Fruit fly (Drosophila melanogaster) whole organism, pupa: ENCODE measurements around the gene CG10116.

Source experiments
- CG10348 ChIP-seq: fragments of 200-800 bp; sonication (Bioruptor generic); IDR thresholded peaks from 2 replicates; pipeline ENCODE4 v1.3.6; 2022; ENCODE audit warnings: missing biosample characterization, missing genetic modification characterization
- CG12605 ChIP-seq: fragments of 200-800 bp; sonication (Bioruptor generic); IDR thresholded peaks from 2 replicates; pipeline ENCODE4 v1.3.6; 2022; ENCODE audit warnings: missing biosample characterization, missing genetic modification characterization
- CG13204 ChIP-seq: fragments of 200-800 bp; sonication (Bioruptor generic); optimal IDR thresholded peaks from 2 replicates; lab custom pipeline; 2018; ENCODE audit warnings: missing biosample characterization, mild to moderate bottlenecking, missing genetic modification characterization, moderate library complexity
- CG14655 ChIP-seq: fragments of 200-800 bp; sonication (Bioruptor generic); optimal IDR thresholded peaks from 3 replicates; lab custom pipeline; 2017; ENCODE audit warnings: mild to moderate bottlenecking, missing biosample characterization, missing genetic modification reagents, missing genetic modification characterization
- CG15710 ChIP-seq: fragments of 200-800 bp; sonication (Bioruptor generic); optimal IDR thresholded peaks from 2 replicates; lab custom pipeline; 2018; ENCODE audit warnings: missing biosample characterization, mild to moderate bottlenecking, missing genetic modification characterization, moderate library complexity
- CG17806 ChIP-seq: fragments of 200-800 bp; sonication (Bioruptor generic); optimal IDR thresholded peaks from 2 replicates; lab custom pipeline; 2018; ENCODE audit warnings: missing biosample characterization, mild to moderate bottlenecking, missing genetic modification characterization, moderate library complexity
- CG32121 ChIP-seq: fragments of 200-800 bp; sonication (Bioruptor generic); IDR thresholded peaks from 2 replicates; pipeline ENCODE4 v1.3.6; 2022; ENCODE audit warnings: missing biosample characterization, missing genetic modification characterization
- CG34367 ChIP-seq: fragments of 200-800 bp; sonication (Bioruptor generic); optimal IDR thresholded peaks from 2 replicates; lab custom pipeline; 2018; ENCODE audit warnings: missing biosample characterization, mild to moderate bottlenecking, missing genetic modification characterization
- CG4496 ChIP-seq: fragments of 200-800 bp; sonication (Bioruptor generic); IDR thresholded peaks from 3 replicates; pipeline ENCODE4 v1.3.6; 2022; ENCODE audit warnings: missing biosample characterization, missing genetic modification characterization
- CG8159 ChIP-seq: fragments of 200-800 bp; sonication (Bioruptor generic); optimal IDR thresholded peaks from 3 replicates; lab custom pipeline; 2018; ENCODE audit warnings: missing biosample characterization, mild to moderate bottlenecking, missing genetic modification characterization, moderate library complexity
- CG8301 ChIP-seq: fragments of 200-800 bp; sonication (Bioruptor generic); optimal IDR thresholded peaks from 2 replicates; lab custom pipeline; 2018; ENCODE audit warnings: missing biosample characterization, mild to moderate bottlenecking, missing genetic modification characterization
- CG9948 ChIP-seq: fragments of 200-800 bp; sonication (Bioruptor generic); optimal IDR thresholded peaks from 2 replicates; lab custom pipeline; 2018; ENCODE audit warnings: missing biosample characterization, mild to moderate bottlenecking, missing genetic modification characterization, moderate library complexity
- D1 ChIP-seq: fragments of 200-800 bp; sonication (Bioruptor generic); optimal IDR thresholded peaks from 2 replicates; lab custom pipeline; 2018; ENCODE audit warnings: missing biosample characterization, mild to moderate bottlenecking, missing genetic modification characterization, moderate library complexity
- EcR ChIP-seq: fragments of 200-800 bp; sonication (Bioruptor generic); optimal IDR thresholded peaks from 3 replicates; lab custom pipeline; 2019; ENCODE audit warnings: missing biosample characterization, missing genetic modification characterization, mild to moderate bottlenecking, moderate library complexity, missing genetic modification reagents
- Ets98B ChIP-seq: fragments of 200-800 bp; sonication (Bioruptor generic); IDR thresholded peaks from 2 replicates; pipeline ENCODE4 v1.3.6; 2022; ENCODE audit warnings: missing biosample characterization, missing genetic modification characterization
- Pif1A ChIP-seq: fragments of 200-800 bp; sonication (Bioruptor generic); optimal IDR thresholded peaks from 3 replicates; lab custom pipeline; 2016; ENCODE audit warnings: missing biosample characterization, missing genetic modification characterization
- Pif1B ChIP-seq: fragments of 200-800 bp; sonication (Bioruptor generic); optimal IDR thresholded peaks from 3 replicates; lab custom pipeline; 2016; ENCODE audit warnings: missing biosample characterization, missing genetic modification characterization
- Snoo ChIP-seq: fragments of 200-800 bp; sonication (Bioruptor generic); optimal IDR thresholded peaks from 3 replicates; lab custom pipeline; 2017; ENCODE audit warnings: missing biosample characterization, mild to moderate bottlenecking, missing genetic modification characterization, inconsistent platforms
- fd96Ca ChIP-seq: fragments of 200-800 bp; sonication (Bioruptor generic); IDR thresholded peaks from 3 replicates; pipeline ENCODE4 v1.3.6; 2022; ENCODE audit warnings: missing biosample characterization, missing genetic modification characterization
- gl ChIP-seq: fragments of 200-800 bp; sonication (Bioruptor generic); optimal IDR thresholded peaks from 2 replicates; lab custom pipeline; 2018; ENCODE audit warnings: missing biosample characterization, mild to moderate bottlenecking, missing genetic modification characterization
- rn ChIP-seq: fragments of 200-800 bp; sonication (Bioruptor generic); IDR thresholded peaks from 2 replicates; pipeline ENCODE4 v1.3.6; 2022; ENCODE audit warnings: missing biosample characterization, missing genetic modification characterization

Gene CG10116

DNA sequence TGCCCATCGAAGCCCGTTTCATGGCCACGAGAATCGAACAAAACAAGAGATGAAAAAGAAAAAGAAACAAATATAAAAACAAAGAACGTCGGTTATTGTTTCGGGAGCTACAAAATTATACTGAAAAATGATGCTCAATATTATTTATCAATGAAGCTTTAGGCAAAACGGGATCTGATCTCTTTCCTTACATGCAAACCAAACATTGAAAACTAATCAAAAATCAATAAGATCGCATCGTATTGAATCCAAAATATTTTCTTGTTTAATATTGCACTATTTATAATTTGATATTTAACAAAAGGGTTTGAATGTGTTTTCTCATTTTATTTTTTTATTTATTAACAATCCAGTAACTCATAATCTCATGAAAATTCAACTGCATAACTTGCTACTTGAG lies 31.5 kb downstream of the CG10116 start, which contains the start of gene CG14106:
CG14106 (minus strand) TSS at position 101 of the 400 bp plus-strand sequence.
- no peak for TF ChIP-seq CG10348 (GFP tag; lab: Robert Waterston, UW)
- no peak for TF ChIP-seq CG34367 (tag; lab: Kevin White, UChicago)
- no peak for TF ChIP-seq CG12605
- no peak for TF ChIP-seq Pif1A (GFP tag; lab: Kevin White, UChicago)
- TF ChIP-seq fd96Ca (GFP tag; lab: Robert Waterston, UW) = no peak
- TF ChIP-seq rn = no peak
- TF ChIP-seq CG13204 = no peak
- no peak for TF ChIP-seq CG15710
- TF ChIP-seq CG9948 (tag; lab: Kevin White, UChicago) = no peak
- TF ChIP-seq CG4496 (GFP tag; lab: Robert Waterston, UW) = no peak
- TF ChIP-seq Pif1B = no peak
- no peak for TF ChIP-seq D1 (tag; lab: Kevin White, UChicago)

DNA sequence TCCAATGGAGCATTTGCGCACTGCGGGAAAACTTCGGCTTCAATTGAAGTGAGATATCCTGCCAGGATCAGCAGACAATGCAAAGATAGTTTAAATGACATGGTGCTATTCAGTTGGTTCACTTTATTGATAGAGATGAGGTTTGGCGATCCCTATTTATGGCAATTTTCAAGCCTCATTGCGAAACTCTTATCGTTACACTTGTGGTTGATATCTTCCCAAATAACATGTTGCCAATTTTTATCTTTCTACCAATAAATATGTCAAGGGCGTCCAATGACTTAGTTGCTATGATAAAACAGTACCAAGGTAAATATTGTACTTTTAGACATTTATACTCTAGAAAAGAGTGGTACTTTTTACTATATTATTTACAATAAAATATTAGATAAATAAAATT lies 33.0 kb downstream of the CG10116 start, which contains the start of gene CG33263:
CG33263 (minus strand) TSS at position 101 of the 400 bp plus-strand sequence.
- TF ChIP-seq CG15710 = no peak
- TF ChIP-seq gl = no peak
- TF ChIP-seq Ets98B (GFP tag; lab: Robert Waterston, UW) = no peak
- TF ChIP-seq CG17806 (tag; lab: Kevin White, UChicago) = no peak
- TF ChIP-seq fd96Ca (GFP tag; lab: Robert Waterston, UW) = no peak
- TF ChIP-seq EcR (GFP tag; lab: Kevin White, UChicago) = no peak
- TF ChIP-seq CG8301 = no peak
- TF ChIP-seq CG14655 (GFP tag; lab: Kevin White, UChicago) = no peak
- no peak for TF ChIP-seq D1 (tag; lab: Kevin White, UChicago)
- no peak for TF ChIP-seq CG8159 (tag; lab: Kevin White, UChicago)
- no peak for TF ChIP-seq CG13204
- no peak for TF ChIP-seq Pif1A (GFP tag; lab: Kevin White, UChicago)
- TF ChIP-seq CG34367 (tag; lab: Kevin White, UChicago) = no peak
- no peak for TF ChIP-seq rn
- no peak for TF ChIP-seq Pif1B

DNA sequence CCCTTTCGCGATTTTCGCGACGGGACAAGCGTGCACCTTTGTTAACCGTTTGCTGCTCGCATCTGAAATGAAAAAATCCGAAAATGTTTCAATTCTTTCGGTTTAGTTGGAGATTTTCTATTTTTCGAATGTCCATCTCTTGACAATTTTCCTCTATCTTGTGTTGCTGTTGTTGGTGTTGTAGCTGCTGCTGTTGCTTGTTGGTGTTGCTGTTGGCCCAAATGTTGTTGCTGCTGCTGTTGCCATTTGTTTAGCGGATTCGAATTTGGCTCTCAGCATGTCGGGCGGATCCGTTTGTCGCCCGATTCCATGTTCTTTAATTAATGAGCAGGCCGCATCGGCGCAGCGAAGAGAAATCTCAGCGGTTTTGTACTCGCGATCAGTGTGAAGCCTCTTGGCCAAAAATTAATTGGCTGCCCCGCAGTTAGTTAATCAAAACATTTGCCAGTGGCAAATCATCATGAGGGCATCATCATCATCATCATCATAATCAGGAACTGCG lies 34.7 kb downstream of the CG10116 start, which contains the start of gene CG32121:
CG32121 (minus strand) TSS at position 51 of the 502 bp plus-strand sequence.
- TF ChIP-seq CG8301 = no peak
- no peak for TF ChIP-seq CG10348 (GFP tag; lab: Robert Waterston, UW)
- TF ChIP-seq EcR (GFP tag; lab: Kevin White, UChicago) = no peak
- no peak; the same call in 1 of the 2 replicates for TF ChIP-seq CG32121 (GFP tag; lab: Robert Waterston, UW)
- TF ChIP-seq fd96Ca (GFP tag; lab: Robert Waterston, UW) = no peak
- TF ChIP-seq CG13204 = no peak
- no peak for TF ChIP-seq CG9948 (tag; lab: Kevin White, UChicago)
- TF ChIP-seq CG12605 = no peak
- TF ChIP-seq CG4496 (GFP tag; lab: Robert Waterston, UW) = no peak
- TF ChIP-seq CG15710 = no peak
- no peak for TF ChIP-seq CG17806 (tag; lab: Kevin White, UChicago)
- no peak for TF ChIP-seq Pif1B
- TF ChIP-seq Snoo = no peak
- no peak for TF ChIP-seq CG8159 (tag; lab: Kevin White, UChicago)
- no peak for TF ChIP-seq CG14655 (GFP tag; lab: Kevin White, UChicago)
- TF ChIP-seq Pif1A (GFP tag; lab: Kevin White, UChicago) = no peak
- TF ChIP-seq, all 21 proteins: peak for 0

- no peak for TF ChIP-seq EcR (GFP tag; lab: Kevin White, UChicago)
- TF ChIP-seq CG10348 (GFP tag; lab: Robert Waterston, UW) = no peak
- TF ChIP-seq CG8159 (tag; lab: Kevin White, UChicago) = no peak
- TF ChIP-seq CG17806 (tag; lab: Kevin White, UChicago) = no peak
- no peak for TF ChIP-seq Ets98B (GFP tag; lab: Robert Waterston, UW)
- TF ChIP-seq Snoo = no peak
- TF ChIP-seq Pif1A (GFP tag; lab: Kevin White, UChicago) = no peak
- no peak for TF ChIP-seq D1 (tag; lab: Kevin White, UChicago)
- TF ChIP-seq rn = no peak
- no peak for TF ChIP-seq CG8301
- TF ChIP-seq gl = no peak
- no peak for TF ChIP-seq CG32121 (GFP tag; lab: Robert Waterston, UW)
- no peak for TF ChIP-seq CG9948 (tag; lab: Kevin White, UChicago)
- TF ChIP-seq CG13204 = no peak
- no peak for TF ChIP-seq CG15710
Measured at dm6 chr3L:13420212-13420611, 36.8 kb downstream of the CG10116 start.

DNA sequence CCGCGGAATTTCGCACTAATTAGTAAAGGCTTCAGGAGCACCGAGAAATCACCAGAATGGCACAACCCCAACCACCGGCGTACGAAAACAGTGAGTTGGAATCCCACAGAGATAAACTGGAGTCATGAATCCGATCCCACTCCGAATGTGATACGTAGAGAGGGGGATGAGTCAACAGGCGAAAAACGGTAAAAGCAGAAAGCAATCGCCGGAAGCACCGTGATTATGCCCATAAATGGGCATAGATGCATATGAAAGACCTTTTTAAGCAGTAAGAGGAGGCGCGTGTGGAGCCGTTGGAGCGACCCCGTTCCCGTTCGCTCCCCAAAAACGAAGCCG lies 44.2 kb downstream of the CG10116 start:
- TF ChIP-seq CG13204 = no peak
- no peak for TF ChIP-seq Snoo
- no peak for TF ChIP-seq fd96Ca (GFP tag; lab: Robert Waterston, UW)
- TF ChIP-seq gl = no peak
- no peak for TF ChIP-seq CG12605
- TF ChIP-seq Ets98B (GFP tag; lab: Robert Waterston, UW) = no peak
- TF ChIP-seq CG8159 (tag; lab: Kevin White, UChicago) = no peak
- TF ChIP-seq CG15710 = no peak
- TF ChIP-seq CG8301 = no peak
- no peak for TF ChIP-seq CG34367 (tag; lab: Kevin White, UChicago)
- no peak for TF ChIP-seq CG17806 (tag; lab: Kevin White, UChicago)
- TF ChIP-seq rn = no peak
- TF ChIP-seq, all 21 proteins: peak for 0

DNA sequence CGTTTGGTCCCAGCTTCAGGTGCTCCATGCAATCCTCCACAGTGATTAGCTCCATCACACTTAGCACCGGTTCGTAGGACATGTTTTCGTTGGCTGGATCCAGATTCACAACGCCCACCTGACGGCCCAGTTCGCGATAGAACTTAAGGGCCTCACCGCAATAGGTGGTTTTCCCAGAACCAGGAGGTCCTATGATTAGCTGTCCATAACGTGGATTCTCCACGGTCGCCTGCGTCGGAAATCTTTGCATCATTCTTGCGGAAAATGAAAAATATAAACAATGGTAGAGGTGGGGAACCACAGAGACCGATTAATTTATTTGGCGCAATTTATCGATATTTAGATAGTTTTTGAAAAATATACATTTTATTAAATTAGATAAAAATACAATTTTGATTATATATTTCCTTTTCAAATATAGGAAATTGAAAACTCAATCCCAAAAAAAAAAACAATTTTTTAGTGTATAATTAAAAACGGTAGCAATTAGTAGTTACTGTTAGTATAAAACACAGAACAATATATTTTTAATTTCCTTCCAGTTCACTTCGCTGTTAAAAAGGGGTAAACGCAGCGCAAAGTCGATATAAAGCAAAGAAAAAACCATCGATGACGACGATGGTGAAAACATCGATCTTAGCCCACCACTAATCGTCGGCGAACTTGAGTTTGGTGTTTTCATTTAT lies 44.7 kb downstream of the CG10116 start, which contains the start of the genes CG10222 and flr:
CG10222 (minus strand) TSS at position 254 of the 686 bp plus-strand sequence.
flr (plus strand) TSS at position 644 of the 686 bp plus-strand sequence.
- TF ChIP-seq CG15710 (peak; percentile 8), Pif1A (GFP tag; lab: Kevin White, UChicago) (no peak), CG8301 (no peak), CG12605 (no peak), CG32121 (GFP tag; lab: Robert Waterston, UW) (peak; percentile 17; the same call in 1 of the 2 replicates), Snoo (no peak), CG8159 (tag; lab: Kevin White, UChicago) (peak; percentile 39)
- TF ChIP-seq, all 21 proteins: peak for 3
